Fruit fly (Drosophila melanogaster) whole organism, embryonic: Measurements from ENCODE around the gene raw.
A peak's percentile ranks its signal among the peaks of the same experiment; 100 is the strongest.

Experiments
- Awh ChIP-seq: fragments of 200-800 bp; sonication (Bioruptor generic); IDR thresholded peaks from 2 replicates; pipeline ENCODE4, ENCODE4 v1.3.6; 2022; ENCODE audit warnings: missing biosample characterization, missing genetic modification characterization
- CG10209 ChIP-seq: fragments of 200-800 bp; sonication (Bioruptor generic); optimal IDR thresholded peaks from 3 replicates; lab custom pipeline; 2017; ENCODE audit warnings: missing biosample characterization, mild to moderate bottlenecking, missing genetic modification characterization, missing genetic modification reagents
- CG10366 ChIP-seq: fragments of 200-800 bp; sonication (Bioruptor generic); IDR thresholded peaks from 2 replicates; pipeline ENCODE4 v1.3.6; 2022; ENCODE audit warnings: missing biosample characterization, missing genetic modification characterization
- CG10462 ChIP-seq: fragments of 200-800 bp; sonication (Bioruptor generic); optimal IDR thresholded peaks from 2 replicates; lab custom pipeline; 2016; ENCODE audit warnings: missing biosample characterization, missing genetic modification characterization
- CG11696 ChIP-seq: fragments of 200-800 bp; sonication (Bioruptor generic); IDR thresholded peaks from 2 replicates; pipeline ENCODE4 v1.3.6; 2022; ENCODE audit warnings: missing biosample characterization, missing genetic modification characterization
- CG12104 ChIP-seq: fragments of 200-800 bp; sonication (Bioruptor generic); optimal IDR thresholded peaks from 3 replicates; lab custom pipeline; 2016; ENCODE audit warnings: missing biosample characterization, missing genetic modification characterization
- CG12236 ChIP-seq: fragments of 200-800 bp; sonication (Bioruptor generic); optimal IDR thresholded peaks from 2 replicates; lab custom pipeline; 2016; ENCODE audit warnings: missing biosample characterization, missing genetic modification characterization
- CG1233 ChIP-seq: fragments of 200-800 bp; sonication (Bioruptor generic); optimal IDR thresholded peaks from 4 replicates; lab custom pipeline; 2018; ENCODE audit warnings: missing biosample characterization, mild to moderate bottlenecking, missing genetic modification characterization
- CG12391 ChIP-seq: fragments of 200-800 bp; sonication (Bioruptor generic); optimal IDR thresholded peaks from 3 replicates; lab custom pipeline; 2018; ENCODE audit warnings: missing biosample characterization, mild to moderate bottlenecking, missing genetic modification characterization, moderate library complexity
- CG15011 ChIP-seq: fragments of 200-800 bp; sonication (Bioruptor generic); optimal IDR thresholded peaks from 3 replicates; lab custom pipeline; 2018; ENCODE audit warnings: missing biosample characterization, mild to moderate bottlenecking, missing genetic modification characterization
- CG15514 ChIP-seq: fragments of 200-800 bp; sonication (Bioruptor generic); optimal IDR thresholded peaks from 3 replicates; lab custom pipeline; 2017; ENCODE audit warnings: missing biosample characterization, missing genetic modification characterization, mild to moderate bottlenecking, moderate library complexity, missing genetic modification reagents
- CG15601 ChIP-seq: fragments of 200-800 bp; sonication (Bioruptor generic); optimal IDR thresholded peaks from 3 replicates; lab custom pipeline; 2019; ENCODE audit warnings: missing biosample characterization, mild to moderate bottlenecking, missing genetic modification characterization, moderate library complexity
- CG15696 ChIP-seq: fragments of 200-800 bp; sonication (Bioruptor generic); optimal IDR thresholded peaks from 2 replicates; lab custom pipeline; 2019; ENCODE audit warnings: missing biosample characterization, mild to moderate bottlenecking, missing genetic modification characterization, moderate library complexity
- CG1647 ChIP-seq: fragments of 200-800 bp; sonication (Bioruptor generic); optimal IDR thresholded peaks from 3 replicates; lab custom pipeline; 2016; ENCODE audit warnings: missing biosample characterization, missing genetic modification characterization
- CG18011 ChIP-seq: fragments of 200-800 bp; sonication (Bioruptor generic); optimal IDR thresholded peaks from 2 replicates; lab custom pipeline; 2017; ENCODE audit warnings: missing biosample characterization, missing genetic modification characterization, mild to moderate bottlenecking, moderate library complexity, missing genotype
- CG2712 ChIP-seq: fragments of 200-800 bp; optimal IDR thresholded peaks from 3 replicates; lab custom pipeline; 2019; ENCODE audit warnings: missing biosample characterization, mild to moderate bottlenecking, missing genetic modification characterization, moderate library complexity
- CG4328 ChIP-seq: fragments of 200-800 bp; sonication (Bioruptor generic); optimal IDR thresholded peaks from 3 replicates; lab custom pipeline; 2017; ENCODE audit warnings: missing biosample characterization, missing genetic modification reagents, missing genetic modification characterization
- CG4424 ChIP-seq: fragments of 200-800 bp; sonication (Bioruptor generic); optimal IDR thresholded peaks from 3 replicates; lab custom pipeline; 2016; ENCODE audit warnings: missing biosample characterization, missing genetic modification characterization
- CG6254 ChIP-seq: fragments of 200-800 bp; sonication (Bioruptor generic); optimal IDR thresholded peaks from 3 replicates; lab custom pipeline; 2017; ENCODE audit warnings: mild to moderate bottlenecking, missing biosample characterization, missing genetic modification reagents, missing genetic modification characterization
- CG7839 ChIP-seq: fragments of 200-800 bp; sonication (Bioruptor generic); optimal IDR thresholded peaks from 3 replicates; lab custom pipeline; 2018; ENCODE audit warnings: missing biosample characterization, mild to moderate bottlenecking, missing genetic modification characterization, moderate library complexity
- CG8478 ChIP-seq: fragments of >200 bp; optimal IDR thresholded peaks from 2 replicates; lab custom pipeline; 2018
- D19A ChIP-seq: fragments of 200-800 bp; optimal IDR thresholded peaks from 3 replicates; lab custom pipeline; 2019; ENCODE audit warnings: missing biosample characterization, mild to moderate bottlenecking, missing genetic modification characterization, moderate library complexity
- Dek ChIP-seq: fragments of 200-800 bp; sonication (Bioruptor generic); optimal IDR thresholded peaks from 3 replicates; lab custom pipeline; 2019; ENCODE audit warnings: missing biosample characterization, mild to moderate bottlenecking, missing genetic modification characterization, moderate library complexity
- Ets65A ChIP-seq: fragments of 200-800 bp; sonication (Bioruptor generic); peaks from one replicate; lab custom pipeline; 2016; ENCODE audit warnings: missing biosample characterization, missing genetic modification characterization
- H2.0 ChIP-seq: fragments of 200-800 bp; sonication (Bioruptor generic); IDR thresholded peaks from 2 replicates; pipeline ENCODE4 v1.3.6; 2022; ENCODE audit warnings: missing biosample characterization, missing genetic modification characterization
- Lpt ChIP-seq: fragments of >200 bp; optimal IDR thresholded peaks from 2 replicates; lab custom pipeline; 2018; ENCODE audit warnings: missing biosample characterization, missing genetic modification characterization
- MTF-1 ChIP-seq: fragments of 200-800 bp; sonication (Bioruptor generic); optimal IDR thresholded peaks from 2 replicates; lab custom pipeline; 2018; ENCODE audit warnings: missing biosample characterization, mild to moderate bottlenecking, missing genetic modification characterization, borderline replicate concordance
- Myb ChIP-seq: fragments of 200-800 bp; sonication (Bioruptor generic); optimal IDR thresholded peaks from 2 replicates; lab custom pipeline; 2016; ENCODE audit warnings: missing biosample characterization, missing genetic modification characterization
- NfI ChIP-seq: fragments of 200-800 bp; sonication (Bioruptor generic); optimal IDR thresholded peaks from 3 replicates; lab custom pipeline; 2018; ENCODE audit warnings: missing biosample characterization, mild to moderate bottlenecking, missing genetic modification characterization, moderate library complexity
- Oli ChIP-seq: fragments of 200-800 bp; sonication (Bioruptor generic); optimal IDR thresholded peaks from 2 replicates; lab custom pipeline; 2018; ENCODE audit warnings: missing biosample characterization, mild to moderate bottlenecking, missing genetic modification characterization, moderate library complexity
- Sox102F ChIP-seq: fragments of 200-800 bp; sonication (Bioruptor generic); optimal IDR thresholded peaks from 2 replicates; lab custom pipeline; 2018; ENCODE audit warnings: missing biosample characterization, mild to moderate bottlenecking, missing genetic modification characterization, moderate library complexity
- Trl ChIP-seq, 3 experiments: fragments of >200 bp in 2 of 3; fragments of 200-800 bp in 1 of 3; sonication (Bioruptor generic) in 1 of 3; optimal IDR thresholded peaks; 2 replicates in 1 of 3; 3 replicates in 2 of 3; lab custom pipeline; 2016 to 2017; ENCODE audit warnings: missing biosample characterization in 1 of 3, missing genetic modification characterization in 1 of 3
- Usf ChIP-seq: fragments of 200-800 bp; sonication (Bioruptor generic); optimal IDR thresholded peaks from 2 replicates; lab custom pipeline; 2017; ENCODE audit warnings: missing genotype, missing biosample characterization, missing genetic modification characterization
- Xrp1 ChIP-seq: fragments of 200-800 bp; sonication (Bioruptor generic); IDR thresholded peaks from 2 replicates; pipeline ENCODE4 v1.3.6; 2022; ENCODE audit warnings: missing biosample characterization, missing genetic modification characterization
- croc ChIP-seq: fragments of 200-800 bp; sonication (Bioruptor generic); conservative IDR thresholded peaks from 3 replicates; pipeline ENCODE4 v1.3.6; 2022; ENCODE audit warnings: missing biosample characterization, missing genetic modification characterization
- cwo ChIP-seq: fragments of 200-800 bp; sonication (Bioruptor generic); optimal IDR thresholded peaks from 3 replicates; lab custom pipeline; 2017; ENCODE audit warnings: missing biosample characterization, missing genetic modification characterization, mild to moderate bottlenecking, moderate library complexity, missing genetic modification reagents
- disco-r ChIP-seq: fragments of 200-800 bp; sonication (Bioruptor generic); optimal IDR thresholded peaks from 2 replicates; lab custom pipeline; 2016; ENCODE audit warnings: missing biosample characterization, missing genetic modification characterization
- emc ChIP-seq: fragments of 200-800 bp; sonication (Bioruptor generic); optimal IDR thresholded peaks from 2 replicates; lab custom pipeline; 2016; ENCODE audit warnings: missing biosample characterization, missing genetic modification characterization
- fd3F ChIP-seq: fragments of 200-800 bp; sonication (Bioruptor generic); optimal IDR thresholded peaks from 2 replicates; lab custom pipeline; 2018; ENCODE audit warnings: missing biosample characterization, mild to moderate bottlenecking, missing genetic modification characterization, moderate library complexity
- jing ChIP-seq: fragments of 200-800 bp; sonication (Bioruptor generic); optimal IDR thresholded peaks from 2 replicates; lab custom pipeline; 2018; ENCODE audit warnings: missing biosample characterization, mild to moderate bottlenecking, missing genetic modification characterization
- kah ChIP-seq: fragments of 200-800 bp; sonication (Bioruptor generic); optimal IDR thresholded peaks from 2 replicates; lab custom pipeline; 2018; ENCODE audit warnings: missing biosample characterization, mild to moderate bottlenecking, missing genetic modification characterization
- lov ChIP-seq, 2 experiments: fragments of 200-800 bp in 1 of 2; fragments of >200 bp in 1 of 2; sonication (Bioruptor generic) in 1 of 2; IDR thresholded peaks in 1 of 2; optimal IDR thresholded peaks in 1 of 2; 2 replicates in 1 of 2; 3 replicates in 1 of 2; pipeline versions ENCODE4 v1.3.6 to Lab custom; 2017 to 2022; ENCODE audit warnings: missing biosample characterization in 1 of 2, missing genetic modification characterization in 1 of 2
- pho ChIP-seq: fragments of 200-800 bp; sonication (Bioruptor generic); optimal IDR thresholded peaks from 2 replicates; lab custom pipeline; 2016; ENCODE audit warnings: missing biosample characterization, missing genetic modification characterization
- phol ChIP-seq: fragments of 200-800 bp; sonication (Bioruptor generic); optimal IDR thresholded peaks from 3 replicates; lab custom pipeline; 2018; ENCODE audit warnings: missing biosample characterization, mild to moderate bottlenecking, missing genetic modification characterization, moderate library complexity
- sens ChIP-seq: fragments of 200-800 bp; sonication (Bioruptor generic); peaks from one replicate; lab custom pipeline; 2016; ENCODE audit warnings: missing biosample characterization, missing genetic modification characterization
- sim ChIP-seq: fragments of 200-800 bp; sonication (Bioruptor generic); IDR thresholded peaks from 2 replicates; pipeline ENCODE4 v1.3.6; 2022; ENCODE audit warnings: missing biosample characterization, missing genetic modification characterization
- slp2 ChIP-seq: fragments of 200-800 bp; sonication (Bioruptor generic); optimal IDR thresholded peaks from 2 replicates; lab custom pipeline; 2016; ENCODE audit warnings: missing biosample characterization, missing genetic modification characterization
- sob ChIP-seq: fragments of 200-800 bp; sonication (Bioruptor generic); IDR thresholded peaks from 2 replicates; pipeline ENCODE4 v1.3.6; 2022; ENCODE audit warnings: missing biosample characterization, missing genetic modification characterization
- ssp ChIP-seq: fragments of 200-800 bp; sonication (Bioruptor generic); IDR thresholded peaks from 2 replicates; pipeline ENCODE4 v1.3.6; 2022; ENCODE audit warnings: missing biosample characterization, missing genetic modification characterization
- trh ChIP-seq: fragments of 200-800 bp; sonication (Bioruptor generic); optimal IDR thresholded peaks from 2 replicates; lab custom pipeline; 2016; ENCODE audit warnings: missing biosample characterization, missing genetic modification characterization
- tup ChIP-seq: fragments of 200-800 bp; sonication (Bioruptor generic); optimal IDR thresholded peaks from 2 replicates; lab custom pipeline; 2016; ENCODE audit warnings: missing biosample characterization, mild to moderate bottlenecking, missing genetic modification characterization, moderate library complexity

raw gene

dm6 chr2L:8694250-8694704 lies 46.2 kb downstream of the raw start (continued):
- TF ChIP-seq Ets65A (GFP tag; lab: Kevin White, UChicago) (no peak), slp2 (no peak), Dek (no peak), fd3F (GFP tag; lab: Kevin White, UChicago) (no peak), Lpt (GFP tag; lab: Kevin White, UChicago) (no peak), sens (GFP tag; lab: Kevin White, UChicago) (peak; percentile 73), CG12236 (GFP tag; lab: Kevin White, UChicago) (no peak), Sox102F (no peak), sim (GFP tag; lab: Robert Waterston, UW) (no peak), CG15514 (GFP tag; lab: Kevin White, UChicago) (peak; percentile 42), CG15696 (tag; lab: Kevin White, UChicago) (no peak), MTF-1 (peak; percentile 12), Usf (GFP tag; lab: Kevin White, UChicago) (no peak), CG15011 (GFP tag; lab: Kevin White, UChicago) (peak; percentile 10), H2.0 (no peak), CG11696 (GFP tag; lab: Robert Waterston, UW) (no peak), Xrp1 (GFP tag; lab: Robert Waterston, UW) (no peak), CG1647 (GFP tag; lab: Kevin White, UChicago) (no peak), CG4424 (GFP tag; lab: Kevin White, UChicago) (no peak), CG15601 (no peak), CG10462 (GFP tag; lab: Kevin White, UChicago) (no peak), Trl (optimal IDR thresholded peaks at IDR 0.05; lab: Kevin White, UChicago) (no peak), Trl (GFP tag; optimal IDR thresholded peaks at IDR 0.05; lab: Kevin White, UChicago) (no peak), emc (GFP tag; lab: Kevin White, UChicago) (no peak), CG6254 (GFP tag; lab: Kevin White, UChicago) (no peak), NfI (GFP tag; lab: Kevin White, UChicago) (peak; percentile 11), sob (peak; percentile 37; the same call in 1 of the 2 replicates), CG10209 (GFP tag; lab: Kevin White, UChicago) (no peak), CG2712 (no peak), pho (GFP tag; lab: Kevin White, UChicago) (no peak), disco-r (GFP tag; lab: Kevin White, UChicago) (no peak), CG4328 (GFP tag; lab: Kevin White, UChicago) (no peak), tup (GFP tag; lab: Kevin White, UChicago) (no peak), CG18011 (GFP tag; lab: Kevin White, UChicago) (no peak), CG12391 (tag; lab: Kevin White, UChicago) (no peak), phol (tag; lab: Kevin White, UChicago) (no peak), lov (optimal IDR thresholded peaks at IDR 0.05; lab: Kevin White, UChicago) (no peak), lov (GFP tag; IDR thresholded peaks at IDR 0.05; lab: Robert Waterston, UW) (no peak), jing (GFP tag; lab: Kevin White, UChicago) (no peak), croc (no peak), D19A (no peak), CG8478 (lab: Kevin White, UChicago) (no peak), trh (GFP tag; lab: Kevin White, UChicago) (no peak), CG1233 (GFP tag; lab: Kevin White, UChicago) (no peak), kah (GFP tag; lab: Kevin White, UChicago) (no peak), CG7839 (tag; lab: Kevin White, UChicago) (peak; percentile 7), Awh (no peak), Oli (tag; lab: Kevin White, UChicago) (no peak), Myb (no peak), CG10366 (GFP tag; lab: Robert Waterston, UW) (no peak), ssp (GFP tag; lab: Robert Waterston, UW) (no peak), CG12104 (peak; percentile 13), cwo (GFP tag; lab: Kevin White, UChicago) (peak; percentile 79)
